Worm (Caenorhabditis elegans) whole organism, L3 larva: ENCODE results near the gene Y62H9A.15.
A peak's percentile ranks its signal among the peaks of the same experiment; 100 is the strongest.

Experiments
- ZK546.5 ChIP-seq: sonication (generic microtip); optimal IDR thresholded peaks from 2 replicates; lab custom pipeline; 2017; ENCODE audit warnings: missing biosample characterization, missing genetic modification characterization
- aly-2 ChIP-seq: fragments of 150-350 bp; optimal IDR thresholded peaks from 2 replicates; lab custom pipeline; 2014; ENCODE audit warnings: missing biosample characterization, missing genetic modification characterization
- ama-1 ChIP-seq: fragments of 150-350 bp; optimal IDR thresholded peaks from 2 replicates; lab custom pipeline; 2018
- daf-12 ChIP-seq: fragments of 150-350 bp; optimal IDR thresholded peaks from 2 replicates; lab custom pipeline; 2014; ENCODE audit warnings: missing biosample characterization, missing genetic modification reagents, missing genetic modification characterization
- egl-27 ChIP-seq: sonication (generic microtip); optimal IDR thresholded peaks from 4 replicates; lab custom pipeline; 2017; ENCODE audit warnings: missing biosample characterization, missing genetic modification reagents, missing genetic modification characterization
- egl-5 ChIP-seq: fragments of 150-350 bp; optimal IDR thresholded peaks from 2 replicates; lab custom pipeline; 2017; ENCODE audit warnings: missing biosample characterization, missing genetic modification reagents, missing genetic modification characterization, inconsistent platforms
- elt-1 ChIP-seq: fragments of 150-350 bp; optimal IDR thresholded peaks from 2 replicates; lab custom pipeline; 2014; ENCODE audit warnings: missing biosample characterization, missing genetic modification characterization
- elt-2 ChIP-seq: sonication (generic microtip); optimal IDR thresholded peaks from 2 replicates; lab custom pipeline; 2016; ENCODE audit warnings: missing genetic modification reagents, mild to moderate bottlenecking, missing genetic modification characterization, missing compliant biosample characterization
- elt-3 ChIP-seq, 3 experiments: fragments of 150-350 bp in 1 of 3; sonication (generic microtip) in 2 of 3; optimal IDR thresholded peaks; 2 replicates in 2 of 3; 4 replicates in 1 of 3; lab custom pipeline; 2014 to 2017; ENCODE audit warnings: missing biosample characterization in 3 of 3, missing genetic modification characterization in 3 of 3
- eor-1 ChIP-seq, 2 experiments: fragments of 150-350 bp; optimal IDR thresholded peaks; 2 replicates each; lab custom pipeline; 2014 to 2018; ENCODE audit warnings: missing biosample characterization in 2 of 2, missing genetic modification characterization in 2 of 2
- fkh-2 ChIP-seq: fragments of 150-350 bp; optimal IDR thresholded peaks from 2 replicates; lab custom pipeline; 2014; ENCODE audit warnings: missing biosample characterization, missing genetic modification reagents, missing genetic modification characterization
- fos-1 ChIP-seq: fragments of 150-350 bp; optimal IDR thresholded peaks from 2 replicates; lab custom pipeline; 2014; ENCODE audit warnings: missing biosample characterization, missing genetic modification characterization
- jun-1 ChIP-seq: fragments of 150-350 bp; optimal IDR thresholded peaks from 2 replicates; lab custom pipeline; 2014; ENCODE audit warnings: missing biosample characterization, missing genetic modification reagents, missing genetic modification characterization
- lin-39 ChIP-seq: fragments of 150-350 bp; optimal IDR thresholded peaks from 2 replicates; lab custom pipeline; 2018; ENCODE audit warnings: missing biosample characterization, missing genetic modification reagents, missing genetic modification characterization
- lsy-12 ChIP-seq: sonication (generic microtip); optimal IDR thresholded peaks from 2 replicates; lab custom pipeline; 2016; ENCODE audit warnings: mild to moderate bottlenecking, missing genetic modification characterization, missing compliant biosample characterization
- mml-1 ChIP-seq: fragments of 150-350 bp; sonication (generic microtip); optimal IDR thresholded peaks from 3 replicates; lab custom pipeline; 2014; ENCODE audit warnings: missing biosample characterization, missing genetic modification characterization
- nfya-1 ChIP-seq: sonication (generic microtip); optimal IDR thresholded peaks from 2 replicates; lab custom pipeline; 2017; ENCODE audit warnings: missing genetic modification characterization, mild to moderate bottlenecking, missing compliant biosample characterization, antibody characterized with exemption, moderate library complexity; ENCODE audit not compliant: insufficient read depth
- nhr-11 ChIP-seq: fragments of 150-350 bp; optimal IDR thresholded peaks from 2 replicates; lab custom pipeline; 2014; ENCODE audit warnings: missing biosample characterization, missing genetic modification characterization
- nhr-12 ChIP-seq: fragments of 150-350 bp; optimal IDR thresholded peaks from 2 replicates; lab custom pipeline; 2014; ENCODE audit warnings: missing biosample characterization, missing genetic modification characterization
- nhr-237 ChIP-seq: fragments of 150-350 bp; optimal IDR thresholded peaks from 2 replicates; lab custom pipeline; 2014; ENCODE audit warnings: missing biosample characterization, missing genetic modification characterization
- nhr-28 ChIP-seq: fragments of 150-350 bp; optimal IDR thresholded peaks from 2 replicates; lab custom pipeline; 2014; ENCODE audit warnings: missing biosample characterization, missing genetic modification characterization
- nhr-43 ChIP-seq: sonication (generic microtip); optimal IDR thresholded peaks from 2 replicates; lab custom pipeline; 2016; ENCODE audit warnings: mild to moderate bottlenecking, missing genetic modification characterization, missing compliant biosample characterization; ENCODE audit not compliant: poor library complexity, severe bottlenecking
- nhr-67 ChIP-seq: fragments of 150-350 bp; optimal IDR thresholded peaks from 2 replicates; lab custom pipeline; 2014; ENCODE audit warnings: missing biosample characterization, missing genetic modification characterization
- nhr-76 ChIP-seq: fragments of 150-350 bp; sonication (generic microtip); optimal IDR thresholded peaks from 5 replicates; lab custom pipeline; 2014; ENCODE audit warnings: missing biosample characterization, missing genetic modification characterization
- pha-4 ChIP-seq: fragments of 150-350 bp; optimal IDR thresholded peaks from 2 replicates; lab custom pipeline; 2014; ENCODE audit warnings: missing biosample characterization, missing genetic modification reagents, missing genetic modification characterization
- pqm-1 ChIP-seq: fragments of 150-350 bp; optimal IDR thresholded peaks from 2 replicates; lab custom pipeline; 2017; ENCODE audit warnings: missing biosample characterization, missing genetic modification characterization, inconsistent platforms
- sea-2 ChIP-seq: fragments of 150-350 bp; sonication (generic microtip); optimal IDR thresholded peaks from 4 replicates; lab custom pipeline; 2014; ENCODE audit warnings: missing biosample characterization, missing genetic modification reagents, missing genetic modification characterization
- skn-1 ChIP-seq: fragments of 150-350 bp; optimal IDR thresholded peaks from 2 replicates; lab custom pipeline; 2014; ENCODE audit warnings: missing biosample characterization, missing genetic modification characterization
- snpc-4 ChIP-seq: fragments of 150-350 bp; optimal IDR thresholded peaks from 2 replicates; lab custom pipeline; 2014; ENCODE audit warnings: missing biosample characterization, missing genetic modification characterization
- tbx-2 ChIP-seq: sonication (generic microtip); optimal IDR thresholded peaks from 2 replicates; lab custom pipeline; 2016; ENCODE audit warnings: mild to moderate bottlenecking, missing genetic modification characterization, missing compliant biosample characterization
- unc-39 ChIP-seq: sonication (generic microtip); optimal IDR thresholded peaks from 4 replicates; lab custom pipeline; 2017; ENCODE audit warnings: missing biosample characterization, missing genetic modification characterization
- zag-1 ChIP-seq: fragments of 150-350 bp; optimal IDR thresholded peaks from 2 replicates; lab custom pipeline; 2014; ENCODE audit warnings: missing biosample characterization, missing genetic modification characterization
- ztf-11 ChIP-seq: fragments of 150-350 bp; optimal IDR thresholded peaks from 2 replicates; lab custom pipeline; 2014; ENCODE audit warnings: missing biosample characterization, missing genetic modification characterization
- ztf-4 ChIP-seq: fragments of 150-350 bp; optimal IDR thresholded peaks from 2 replicates; lab custom pipeline; 2014; ENCODE audit warnings: missing biosample characterization, missing genetic modification characterization

Y62H9A.15 gene

ce11 chrX:11913824-11914223 is 3.9 kb upstream of the Y62H9A.15 start, which contains the start of gene Y62H9A.12:
Gene Y62H9A.12 (plus strand): TSS chrX:11914124.
- no peak for TF ChIP-seq ztf-4 (tag; lab: Kevin White, UChicago)
- TF ChIP-seq aly-2 = no peak
- no peak for TF ChIP-seq lsy-12
- TF ChIP-seq unc-39 (tag; lab: Kevin White, UChicago) = no peak

ce11 chrX:11909168-11909567 is 777 bp downstream of the Y62H9A.15 start:
- no peak for TF ChIP-seq fos-1 (tag; lab: Kevin White, UChicago)
- no peak for TF ChIP-seq nhr-67
- no peak for TF ChIP-seq nhr-28
- no peak for TF ChIP-seq snpc-4 (tag; lab: Kevin White, UChicago)
- TF ChIP-seq elt-1 = no peak
- TF ChIP-seq elt-2 (tag; lab: Kevin White, UChicago) = peak; percentile 89
- TF ChIP-seq nhr-43 = no peak
- peak; percentile 7 for TF ChIP-seq skn-1 (tag; lab: Kevin White, UChicago)
- TF ChIP-seq pha-4 (tag; lab: Kevin White, UChicago) = peak; percentile 37
- no peak for TF ChIP-seq ztf-4 (tag; lab: Kevin White, UChicago)
- TF ChIP-seq egl-5 = no peak
- TF ChIP-seq ama-1 = no peak
- TF ChIP-seq daf-12 (tag; lab: Kevin White, UChicago) = no peak
- TF ChIP-seq nfya-1 (tag; lab: Kevin White, UChicago) = no peak
- no peak for TF ChIP-seq mml-1 (tag; lab: Kevin White, UChicago)
- TF ChIP-seq ztf-11 = no peak
- TF ChIP-seq lin-39 (tag; lab: Kevin White, UChicago) = no peak
- TF ChIP-seq pqm-1 (tag; lab: Kevin White, UChicago) = peak; percentile 80
- no peak for TF ChIP-seq nhr-76
- no peak for TF ChIP-seq fkh-2 (tag; lab: Kevin White, UChicago)
- no peak for TF ChIP-seq zag-1 (tag; lab: Kevin White, UChicago)
- TF ChIP-seq nhr-11 = no peak
- TF ChIP-seq elt-3 (tag; optimal IDR thresholded peaks at IDR 0.05; lab: Kevin White, UChicago) = no peak
- no peak for TF ChIP-seq tbx-2 (tag; lab: Kevin White, UChicago)

DNA sequence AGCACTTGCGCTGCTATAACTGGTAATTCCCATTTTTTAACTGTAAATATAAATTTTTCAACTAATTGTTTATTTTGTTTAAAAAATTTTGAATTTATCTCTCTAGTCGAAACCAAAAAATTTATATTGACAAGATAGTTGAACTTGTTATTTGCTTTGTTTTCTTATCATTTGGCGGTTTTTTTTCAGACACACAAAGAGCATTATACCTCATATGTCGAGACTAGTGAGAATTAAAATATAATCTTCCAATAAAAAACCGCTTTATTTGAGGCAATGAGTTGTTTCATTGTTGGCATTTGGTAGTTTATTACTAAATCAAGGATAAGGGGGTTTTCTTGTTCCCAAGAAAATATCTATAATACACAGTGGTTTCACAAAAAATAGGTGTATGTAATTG is 1.7 kb downstream of the Y62H9A.15 start:
- no peak for TF ChIP-seq elt-3 (tag; optimal IDR thresholded peaks at IDR 0.05; lab: Kevin White, UChicago)
- TF ChIP-seq elt-2 (tag; lab: Kevin White, UChicago) = peak; percentile 56
- peak; percentile 41 for TF ChIP-seq pha-4 (tag; lab: Kevin White, UChicago)

ce11 chrX:11907263-11907662 is 2.7 kb downstream of the Y62H9A.15 start, which contains the start of gene Y62H9A.11:
Gene Y62H9A.11 (minus strand): TSS chrX:11907363.
- no peak for TF ChIP-seq nhr-237 (tag; lab: Kevin White, UChicago)
- no peak for TF ChIP-seq unc-39 (tag; lab: Kevin White, UChicago)
- TF ChIP-seq egl-27 = no peak
- TF ChIP-seq nfya-1 (tag; lab: Kevin White, UChicago) = no peak
- TF ChIP-seq skn-1 (tag; lab: Kevin White, UChicago) = no peak
- no peak for TF ChIP-seq aly-2
- TF ChIP-seq elt-2 (tag; lab: Kevin White, UChicago) = no peak
- TF ChIP-seq jun-1 = no peak
- no peak for TF ChIP-seq egl-5
- no peak for TF ChIP-seq lin-39 (tag; lab: Kevin White, UChicago)
- no peak for TF ChIP-seq pha-4 (tag; lab: Kevin White, UChicago)
- no peak for TF ChIP-seq zag-1 (tag; lab: Kevin White, UChicago)
- TF ChIP-seq ZK546.5 = no peak
- TF ChIP-seq nhr-67 = no peak
- no peak for TF ChIP-seq nhr-12
- TF ChIP-seq, all 47 proteins: peak for 0

DNA sequence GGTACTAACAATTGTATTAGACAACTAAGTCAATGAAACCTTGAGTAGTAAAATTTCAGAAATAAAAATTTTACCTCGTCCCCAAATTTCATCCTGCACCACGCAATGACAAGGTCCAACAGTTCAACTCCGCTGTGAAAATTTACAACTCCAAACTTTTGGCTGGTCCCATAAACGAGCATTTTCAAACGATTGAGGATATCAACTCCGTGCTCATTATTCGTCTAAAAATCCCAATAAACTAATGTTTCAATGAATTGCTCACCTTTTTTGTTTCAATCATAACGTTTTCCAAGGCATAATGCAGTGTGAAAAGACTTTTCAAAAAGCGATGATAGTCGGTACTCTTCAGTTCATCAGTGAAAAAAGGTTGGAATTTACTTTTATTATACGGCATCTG is 3.3 kb downstream of the Y62H9A.15 start:
- TF ChIP-seq nhr-43 = no peak
- TF ChIP-seq snpc-4 (tag; lab: Kevin White, UChicago) = no peak
- TF ChIP-seq lsy-12 = no peak
- TF ChIP-seq sea-2 (GFP tag; lab: Kevin White, UChicago) = no peak
- no peak for TF ChIP-seq nhr-11
- no peak for TF ChIP-seq ZK546.5
- TF ChIP-seq nfya-1 (tag; lab: Kevin White, UChicago) = no peak
- no peak for TF ChIP-seq eor-1 (tag; optimal IDR thresholded peaks at IDR 0.05; lab: Kevin White, UChicago)
